Fruit fly (Drosophila melanogaster): ENCODE results near the gene twin.

DNA sequence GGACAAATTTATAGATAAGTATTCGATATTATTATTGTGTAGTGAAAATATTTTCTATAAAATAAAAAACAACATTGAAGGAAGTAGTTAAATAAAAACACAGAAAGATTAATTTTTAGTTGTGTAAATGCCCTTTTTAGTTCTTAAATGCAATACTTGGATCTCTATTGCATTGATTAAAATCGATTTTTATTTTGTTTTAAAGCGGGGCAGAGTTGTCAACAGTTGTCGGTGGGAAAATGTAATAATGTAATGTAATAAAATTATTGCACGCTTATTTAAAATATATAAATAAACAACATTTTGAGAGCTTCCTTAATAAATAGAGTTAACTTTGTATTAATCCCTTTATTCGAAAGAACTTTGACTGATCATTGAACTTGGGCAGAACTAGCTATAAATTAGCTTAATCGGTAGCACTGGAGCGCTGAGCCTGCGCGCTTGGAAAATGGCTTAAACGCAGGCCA lies 58.2 kb downstream of the twin start, which contains the start of gene Apc2:
- TF ChIP-seq Sin3A (optimal IDR thresholded peaks at IDR 0.05) = no peak
- no peak for TF ChIP-seq ttk (optimal IDR thresholded peaks at IDR 0.05)
- TF ChIP-seq insv (optimal IDR thresholded peaks at IDR 0.05) = no peak
- no peak for TF ChIP-seq psq (optimal IDR thresholded peaks at IDR 0.05)
- TF ChIP-seq h (optimal IDR thresholded peaks at IDR 0.05) = no peak
- TF ChIP-seq Myc (optimal IDR thresholded peaks at IDR 0.05) = no peak
